Worm (Caenorhabditis elegans) whole organism, L3 larva: ENCODE measurements around the gene srw-29.

Experiments
- aly-2 ChIP-seq: fragments of 150-350 bp; optimal IDR thresholded peaks from 2 replicates; lab custom pipeline; 2014; ENCODE audit warnings: missing biosample characterization, missing genetic modification characterization
- ceh-82 ChIP-seq: fragments of 150-350 bp; optimal IDR thresholded peaks from 2 replicates; lab custom pipeline; 2014; ENCODE audit warnings: missing biosample characterization, missing genetic modification characterization
- ceh-9 ChIP-seq: sonication (generic microtip); optimal IDR thresholded peaks from 2 replicates; lab custom pipeline; 2018; ENCODE audit warnings: missing biosample characterization, missing genetic modification characterization
- daf-12 ChIP-seq: fragments of 150-350 bp; optimal IDR thresholded peaks from 2 replicates; lab custom pipeline; 2014; ENCODE audit warnings: missing biosample characterization, missing genetic modification reagents, missing genetic modification characterization
- egl-27 ChIP-seq: sonication (generic microtip); optimal IDR thresholded peaks from 4 replicates; lab custom pipeline; 2017; ENCODE audit warnings: missing biosample characterization, missing genetic modification reagents, missing genetic modification characterization
- elt-1 ChIP-seq: fragments of 150-350 bp; optimal IDR thresholded peaks from 2 replicates; lab custom pipeline; 2014; ENCODE audit warnings: missing biosample characterization, missing genetic modification characterization
- elt-2 ChIP-seq: sonication (generic microtip); optimal IDR thresholded peaks from 2 replicates; lab custom pipeline; 2016; ENCODE audit warnings: missing genetic modification reagents, mild to moderate bottlenecking, missing genetic modification characterization, missing compliant biosample characterization
- elt-3 ChIP-seq, 3 experiments: fragments of 150-350 bp in 1 of 3; sonication (generic microtip) in 2 of 3; optimal IDR thresholded peaks; 2 replicates in 2 of 3; 4 replicates in 1 of 3; lab custom pipeline; 2014 to 2017; ENCODE audit warnings: missing biosample characterization in 3 of 3, missing genetic modification characterization in 3 of 3
- eor-1 ChIP-seq, 2 experiments: fragments of 150-350 bp; optimal IDR thresholded peaks; 2 replicates each; lab custom pipeline; 2014 to 2018; ENCODE audit warnings: missing biosample characterization in 2 of 2, missing genetic modification characterization in 2 of 2
- fkh-10 ChIP-seq: sonication (generic microtip); optimal IDR thresholded peaks from 2 replicates; lab custom pipeline; 2017; ENCODE audit warnings: missing biosample characterization, missing genetic modification reagents, missing genetic modification characterization
- fos-1 ChIP-seq: fragments of 150-350 bp; optimal IDR thresholded peaks from 2 replicates; lab custom pipeline; 2014; ENCODE audit warnings: missing biosample characterization, missing genetic modification characterization
- hmg-11 ChIP-seq: sonication (generic microtip); optimal IDR thresholded peaks from 2 replicates; lab custom pipeline; 2016; ENCODE audit warnings: missing genetic modification characterization, missing compliant biosample characterization
- jun-1 ChIP-seq: fragments of 150-350 bp; optimal IDR thresholded peaks from 2 replicates; lab custom pipeline; 2014; ENCODE audit warnings: missing biosample characterization, missing genetic modification reagents, missing genetic modification characterization
- lin-15B ChIP-seq: fragments of 150-350 bp; optimal IDR thresholded peaks from 2 replicates; lab custom pipeline; 2014; ENCODE audit warnings: missing biosample characterization, missing genetic modification characterization
- lin-39 ChIP-seq: fragments of 150-350 bp; optimal IDR thresholded peaks from 2 replicates; lab custom pipeline; 2018; ENCODE audit warnings: missing biosample characterization, missing genetic modification reagents, missing genetic modification characterization
- mdl-1 ChIP-seq: fragments of 150-350 bp; optimal IDR thresholded peaks from 2 replicates; lab custom pipeline; 2014; ENCODE audit warnings: missing biosample characterization, missing genetic modification characterization
- mml-1 ChIP-seq: fragments of 150-350 bp; sonication (generic microtip); optimal IDR thresholded peaks from 3 replicates; lab custom pipeline; 2014; ENCODE audit warnings: missing biosample characterization, missing genetic modification characterization
- nfya-1 ChIP-seq: sonication (generic microtip); optimal IDR thresholded peaks from 2 replicates; lab custom pipeline; 2017; ENCODE audit warnings: missing genetic modification characterization, mild to moderate bottlenecking, missing compliant biosample characterization, antibody characterized with exemption, moderate library complexity; ENCODE audit not compliant: insufficient read depth
- nhr-11 ChIP-seq: fragments of 150-350 bp; optimal IDR thresholded peaks from 2 replicates; lab custom pipeline; 2014; ENCODE audit warnings: missing biosample characterization, missing genetic modification characterization
- nhr-12 ChIP-seq: fragments of 150-350 bp; optimal IDR thresholded peaks from 2 replicates; lab custom pipeline; 2014; ENCODE audit warnings: missing biosample characterization, missing genetic modification characterization
- nhr-23 ChIP-seq: fragments of 150-350 bp; optimal IDR thresholded peaks from 2 replicates; lab custom pipeline; 2014; ENCODE audit warnings: missing biosample characterization, missing genetic modification reagents, missing genetic modification characterization
- nhr-237 ChIP-seq: fragments of 150-350 bp; optimal IDR thresholded peaks from 2 replicates; lab custom pipeline; 2014; ENCODE audit warnings: missing biosample characterization, missing genetic modification characterization
- nhr-25 ChIP-seq: sonication (generic microtip); optimal IDR thresholded peaks from 2 replicates; lab custom pipeline; 2017; ENCODE audit warnings: missing biosample characterization, missing genetic modification characterization
- nhr-28 ChIP-seq: fragments of 150-350 bp; optimal IDR thresholded peaks from 2 replicates; lab custom pipeline; 2014; ENCODE audit warnings: missing biosample characterization, missing genetic modification characterization
- nhr-43 ChIP-seq: sonication (generic microtip); optimal IDR thresholded peaks from 2 replicates; lab custom pipeline; 2016; ENCODE audit warnings: mild to moderate bottlenecking, missing genetic modification characterization, missing compliant biosample characterization; ENCODE audit not compliant: poor library complexity, severe bottlenecking
- nhr-67 ChIP-seq: fragments of 150-350 bp; optimal IDR thresholded peaks from 2 replicates; lab custom pipeline; 2014; ENCODE audit warnings: missing biosample characterization, missing genetic modification characterization
- nhr-76 ChIP-seq: fragments of 150-350 bp; sonication (generic microtip); optimal IDR thresholded peaks from 5 replicates; lab custom pipeline; 2014; ENCODE audit warnings: missing biosample characterization, missing genetic modification characterization
- nhr-77 ChIP-seq: fragments of 150-350 bp; optimal IDR thresholded peaks from 2 replicates; lab custom pipeline; 2014; ENCODE audit warnings: missing biosample characterization, missing genetic modification characterization
- pha-4 ChIP-seq: fragments of 150-350 bp; optimal IDR thresholded peaks from 2 replicates; lab custom pipeline; 2014; ENCODE audit warnings: missing biosample characterization, missing genetic modification reagents, missing genetic modification characterization
- pqm-1 ChIP-seq: fragments of 150-350 bp; optimal IDR thresholded peaks from 2 replicates; lab custom pipeline; 2017; ENCODE audit warnings: missing biosample characterization, missing genetic modification characterization, inconsistent platforms
- sea-2 ChIP-seq: fragments of 150-350 bp; sonication (generic microtip); optimal IDR thresholded peaks from 4 replicates; lab custom pipeline; 2014; ENCODE audit warnings: missing biosample characterization, missing genetic modification reagents, missing genetic modification characterization
- skn-1 ChIP-seq: fragments of 150-350 bp; optimal IDR thresholded peaks from 2 replicates; lab custom pipeline; 2014; ENCODE audit warnings: missing biosample characterization, missing genetic modification characterization
- tbx-2 ChIP-seq: sonication (generic microtip); optimal IDR thresholded peaks from 2 replicates; lab custom pipeline; 2016; ENCODE audit warnings: mild to moderate bottlenecking, missing genetic modification characterization, missing compliant biosample characterization
- unc-39 ChIP-seq: sonication (generic microtip); optimal IDR thresholded peaks from 4 replicates; lab custom pipeline; 2017; ENCODE audit warnings: missing biosample characterization, missing genetic modification characterization
- zag-1 ChIP-seq: fragments of 150-350 bp; optimal IDR thresholded peaks from 2 replicates; lab custom pipeline; 2014; ENCODE audit warnings: missing biosample characterization, missing genetic modification characterization
- ztf-11 ChIP-seq: fragments of 150-350 bp; optimal IDR thresholded peaks from 2 replicates; lab custom pipeline; 2014; ENCODE audit warnings: missing biosample characterization, missing genetic modification characterization
- ztf-4 ChIP-seq: fragments of 150-350 bp; optimal IDR thresholded peaks from 2 replicates; lab custom pipeline; 2014; ENCODE audit warnings: missing biosample characterization, missing genetic modification characterization

srw-29 gene

DNA sequence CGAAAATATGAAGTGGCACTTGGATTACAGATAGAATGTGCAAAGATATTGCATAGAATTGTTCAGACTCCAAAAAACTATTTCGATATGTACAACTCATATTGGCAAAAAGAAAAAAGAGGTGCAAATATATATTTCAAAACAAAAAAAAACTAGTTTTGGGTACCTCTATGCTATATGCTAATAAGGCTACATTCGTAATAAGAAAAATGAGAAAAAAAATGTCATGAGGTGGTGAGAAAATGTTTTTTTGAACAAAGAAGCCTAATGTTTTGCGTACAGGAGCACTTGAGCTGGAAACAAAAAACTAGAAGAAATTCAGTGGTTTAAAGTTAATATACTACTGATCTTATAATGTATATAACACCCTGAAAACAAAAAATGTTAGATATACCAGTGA lies 36.5 kb upstream of the srw-29 start, which contains the start of gene srh-142:
Gene srh-142 (minus strand): TSS at position 101 of the 400 bp plus-strand sequence.
- TF ChIP-seq egl-27 (tag; lab: Kevin White, UChicago) (no peak), pha-4 (tag; lab: Kevin White, UChicago) (no peak), skn-1 (no peak), unc-39 (tag; lab: Kevin White, UChicago) (no peak), tbx-2 (tag; lab: Kevin White, UChicago) (no peak), nhr-76 (tag; lab: Kevin White, UChicago) (no peak), nhr-25 (tag; lab: Kevin White, UChicago) (no peak), nhr-237 (tag; lab: Kevin White, UChicago) (no peak), nfya-1 (no peak), mml-1 (no peak), ceh-9 (no peak), jun-1 (tag; lab: Kevin White, UChicago) (no peak)

ce11 chrV:16459377-16459776 lies 35.0 kb upstream of the srw-29 start:
- TF ChIP-seq ceh-9, result no peak
- no peak for TF ChIP-seq elt-2
- no peak for TF ChIP-seq nhr-67 (tag; lab: Kevin White, UChicago)
- no peak for TF ChIP-seq nhr-76 (tag; lab: Kevin White, UChicago)
- TF ChIP-seq hmg-11 (tag; lab: Kevin White, UChicago), result no peak
- no peak for TF ChIP-seq lin-39 (tag; lab: Kevin White, UChicago)
- TF ChIP-seq mdl-1, result no peak
- TF ChIP-seq unc-39 (tag; lab: Kevin White, UChicago), result no peak
- no peak for TF ChIP-seq nhr-23 (tag; lab: Kevin White, UChicago)
- no peak for TF ChIP-seq fkh-10 (GFP tag; lab: Kevin White, UChicago)
- no peak for TF ChIP-seq nhr-77 (tag; lab: Kevin White, UChicago)
- TF ChIP-seq nhr-28, result no peak
- TF ChIP-seq nhr-12, result no peak
- no peak for TF ChIP-seq daf-12 (tag; lab: Kevin White, UChicago)
- TF ChIP-seq fos-1 (tag; lab: Kevin White, UChicago), result no peak
- TF ChIP-seq skn-1, result no peak
- no peak for TF ChIP-seq zag-1 (tag; lab: Kevin White, UChicago)
- no peak for TF ChIP-seq pqm-1 (tag; lab: Kevin White, UChicago)
- no peak for TF ChIP-seq sea-2

DNA sequence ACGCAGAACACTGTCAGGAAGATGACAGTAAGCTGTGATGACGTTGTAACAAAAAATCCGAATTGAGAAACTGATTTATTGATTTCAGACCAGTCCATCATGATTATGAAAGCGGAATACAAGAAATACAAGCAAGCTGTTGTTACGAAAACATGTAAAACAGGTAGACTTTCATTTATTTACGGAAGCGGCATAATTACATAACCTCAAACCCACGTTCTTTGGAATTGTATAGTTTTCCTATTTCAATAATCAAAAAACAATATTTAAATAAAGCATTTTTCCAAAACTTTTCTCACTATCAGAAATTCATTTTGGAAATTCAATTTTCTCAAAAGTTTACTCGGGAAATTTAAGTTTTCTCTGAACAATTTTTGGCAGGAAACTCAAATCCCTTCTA lies 34.4 kb upstream of the srw-29 start, which contains the start of gene str-15:
Gene str-15 (minus strand): TSS at position 101 of the 400 bp plus-strand sequence.
- TF ChIP-seq nhr-237 (tag; lab: Kevin White, UChicago), result no peak
- no peak for TF ChIP-seq nfya-1
- no peak for TF ChIP-seq eor-1 (tag; optimal IDR thresholded peaks at IDR 0.05; lab: Kevin White, UChicago)
- TF ChIP-seq nhr-12, result no peak

DNA sequence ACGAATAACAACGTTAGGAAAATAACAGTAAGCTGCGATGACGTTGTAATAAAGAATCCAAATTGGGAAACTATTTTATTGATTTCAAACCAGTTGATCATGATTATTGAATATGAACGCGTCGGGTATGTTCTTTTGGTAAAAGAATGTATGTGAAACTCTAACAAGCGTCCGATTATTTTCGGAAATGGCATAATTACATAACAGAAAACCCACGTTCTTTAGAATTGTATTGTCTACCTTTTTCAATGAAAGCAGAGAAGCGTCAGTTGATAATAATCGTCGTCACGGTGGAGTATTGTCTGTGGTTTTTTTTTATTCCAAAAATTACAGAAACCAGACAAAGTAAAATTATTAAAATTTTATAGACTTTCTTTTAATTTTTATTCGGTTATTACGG lies 30.7 kb upstream of the srw-29 start, which contains the start of gene str-14:
Gene str-14 (minus strand): TSS at position 101 of the 400 bp plus-strand sequence.
- TF ChIP-seq jun-1 (tag; lab: Kevin White, UChicago), result no peak
- TF ChIP-seq ztf-11, result no peak

DNA sequence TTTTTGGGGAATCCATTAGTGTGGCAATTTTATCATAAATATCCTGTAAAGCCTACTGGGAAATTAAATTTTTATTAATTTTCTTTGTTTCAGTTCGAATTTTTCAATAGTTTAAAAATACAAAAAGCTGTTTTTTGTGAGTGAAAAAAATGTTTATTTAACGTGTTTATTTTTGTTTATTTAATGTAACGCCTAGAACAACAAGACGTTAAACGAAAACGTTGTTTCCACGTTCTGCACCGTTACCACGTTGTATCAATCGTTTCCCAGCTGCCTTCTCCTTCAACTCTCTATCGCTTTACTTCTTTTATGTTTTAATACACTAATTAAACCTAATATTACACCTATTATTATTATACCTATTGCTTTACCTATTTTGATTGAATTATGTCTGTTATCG lies 23.4 kb upstream of the srw-29 start, which contains the start of gene T08G3.13:
Gene T08G3.13 (plus strand): TSS at position 301 of the 400 bp plus-strand sequence.
- TF ChIP-seq ceh-9 (no peak), nhr-67 (tag; lab: Kevin White, UChicago) (no peak), ceh-82 (tag; lab: Kevin White, UChicago) (no peak), nhr-237 (tag; lab: Kevin White, UChicago) (no peak), nhr-43 (tag; lab: Kevin White, UChicago) (no peak), nhr-11 (tag; lab: Kevin White, UChicago) (no peak), mdl-1 (no peak), aly-2 (tag; lab: Kevin White, UChicago) (no peak)
- TF ChIP-seq, all 47 proteins: peak for 0

DNA sequence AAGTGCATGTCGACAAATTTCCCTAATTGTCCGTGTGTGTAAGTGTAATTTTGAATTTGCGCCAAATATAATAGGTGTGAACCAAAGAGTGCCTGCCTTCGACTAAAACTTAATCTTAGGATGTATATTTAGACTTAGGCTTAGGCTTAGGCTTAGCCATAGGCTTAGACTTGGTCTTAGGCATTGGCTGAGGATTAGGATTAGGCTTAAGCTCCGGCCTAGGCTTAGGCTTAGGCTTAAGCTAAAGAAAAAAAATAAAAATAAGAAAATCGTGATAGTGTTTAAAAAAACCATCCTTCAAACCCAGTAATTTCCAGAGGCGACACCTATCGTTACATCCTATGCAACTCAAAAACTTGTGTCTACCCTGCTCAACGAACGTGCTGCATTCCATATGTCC lies 21.9 kb upstream of the srw-29 start:
- TF ChIP-seq nhr-43 (tag; lab: Kevin White, UChicago), result no peak
- no peak for TF ChIP-seq hmg-11 (tag; lab: Kevin White, UChicago)
- no peak for TF ChIP-seq ztf-11
- TF ChIP-seq egl-27 (tag; lab: Kevin White, UChicago), result no peak
- TF ChIP-seq tbx-2 (tag; lab: Kevin White, UChicago), result no peak
- TF ChIP-seq ztf-4 (tag; lab: Kevin White, UChicago), result no peak
- no peak for TF ChIP-seq lin-15B
- no peak for TF ChIP-seq daf-12 (tag; lab: Kevin White, UChicago)
- no peak for TF ChIP-seq eor-1 (tag; optimal IDR thresholded peaks at IDR 0.05; lab: Kevin White, UChicago)
- TF ChIP-seq nhr-67 (tag; lab: Kevin White, UChicago), result no peak
- TF ChIP-seq elt-1 (tag; lab: Kevin White, UChicago), result no peak
- TF ChIP-seq aly-2 (tag; lab: Kevin White, UChicago), result no peak
- TF ChIP-seq ceh-9, result no peak
- TF ChIP-seq elt-3 (tag; optimal IDR thresholded peaks at IDR 0.05; lab: Kevin White, UChicago), result no peak
- no peak for TF ChIP-seq ceh-82 (tag; lab: Kevin White, UChicago)
- no peak for TF ChIP-seq fkh-10 (GFP tag; lab: Kevin White, UChicago)
- no peak for TF ChIP-seq mml-1
